Fruit fly (Drosophila melanogaster): ENCODE measurements around the gene CG8838.

dm6 chr2L:3368425-3368824 lies 11.0 kb downstream of the CG8838 start:
- no peak for TF ChIP-seq pan (optimal IDR thresholded peaks at IDR 0.05)
- no peak for TF ChIP-seq usp (GFP tag; optimal IDR thresholded peaks at IDR 0.05)
- TF ChIP-seq psq (GFP tag; optimal IDR thresholded peaks at IDR 0.05), result no peak
- no peak for TF ChIP-seq OdsH (GFP tag; optimal IDR thresholded peaks at IDR 0.05)
- no peak for TF ChIP-seq Mio (GFP tag; optimal IDR thresholded peaks at IDR 0.05)
- TF ChIP-seq sv (GFP tag; optimal IDR thresholded peaks at IDR 0.05), result no peak
- TF ChIP-seq Myc (optimal IDR thresholded peaks at IDR 0.05), result no peak
- TF ChIP-seq br (GFP tag; optimal IDR thresholded peaks at IDR 0.05), result no peak
- no peak for TF ChIP-seq Jra (GFP tag; optimal IDR thresholded peaks at IDR 0.05)
- no peak for TF ChIP-seq rgr (GFP tag; optimal IDR thresholded peaks at IDR 0.05)
- no peak for TF ChIP-seq sage (GFP tag; optimal IDR thresholded peaks at IDR 0.05)
- no peak for TF ChIP-seq foxo (GFP tag; optimal IDR thresholded peaks at IDR 0.05)

All from whole organism, wandering third instar larva.